Fruit fly (Drosophila melanogaster) ovary, adult (tissue): Measurements from ENCODE around the gene CG16743.

ENCODE experiments used
- CG17801 ChIP-seq: fragments of 200-800 bp; optimal IDR thresholded peaks from 2 replicates; lab custom pipeline; 2019; ENCODE audit warnings: missing biosample characterization, mild to moderate bottlenecking, missing genetic modification characterization, moderate library complexity; ENCODE audit not compliant: partially characterized antibody

CG16743 gene

dm6 chr2L:10972224-10972623 is at the start of gene CG16743:
Gene CG16743, plus strand, starts transcription at chr2L:10972280.
- no peak for TF ChIP-seq CG17801 (GFP tag; lab: Kevin White, UChicago)

- TF ChIP-seq CG17801 (GFP tag; lab: Kevin White, UChicago): no peak
These were observed 35.7 kb upstream of the CG16743 start, which contains the start of gene CG14072 for dm6 chr2L:10936362-10936761. Gene CG14072, plus strand, starts transcription at chr2L:10936662.

DNA sequence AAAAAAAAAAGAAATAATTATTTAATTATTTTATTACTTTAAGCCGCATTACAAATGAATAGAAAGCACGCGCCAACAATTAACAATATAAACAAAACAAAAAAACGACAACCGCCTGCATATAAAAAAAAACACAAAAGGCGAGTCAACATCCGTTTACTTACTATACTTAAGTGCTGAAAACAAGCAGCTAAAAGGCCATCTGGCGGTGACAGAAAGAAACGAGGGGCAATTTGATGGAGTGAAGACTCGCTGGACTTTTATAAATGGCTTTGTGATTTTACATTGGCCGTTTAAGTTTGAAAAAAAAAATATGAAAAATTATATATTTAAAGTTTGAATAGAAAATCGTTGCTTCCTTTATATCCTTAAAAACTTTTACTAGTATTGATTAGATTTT is 31.9 kb upstream of the CG16743 start:
- no peak for TF ChIP-seq CG17801 (GFP tag; lab: Kevin White, UChicago)

- TF ChIP-seq CG17801 (GFP tag; lab: Kevin White, UChicago): no peak
These were observed 8.1 kb upstream of the CG16743 start, which contains the start of gene dpr2 for dm6 chr2L:10963979-10964378. Gene dpr2, minus strand, starts transcription at chr2L:10964153.

DNA sequence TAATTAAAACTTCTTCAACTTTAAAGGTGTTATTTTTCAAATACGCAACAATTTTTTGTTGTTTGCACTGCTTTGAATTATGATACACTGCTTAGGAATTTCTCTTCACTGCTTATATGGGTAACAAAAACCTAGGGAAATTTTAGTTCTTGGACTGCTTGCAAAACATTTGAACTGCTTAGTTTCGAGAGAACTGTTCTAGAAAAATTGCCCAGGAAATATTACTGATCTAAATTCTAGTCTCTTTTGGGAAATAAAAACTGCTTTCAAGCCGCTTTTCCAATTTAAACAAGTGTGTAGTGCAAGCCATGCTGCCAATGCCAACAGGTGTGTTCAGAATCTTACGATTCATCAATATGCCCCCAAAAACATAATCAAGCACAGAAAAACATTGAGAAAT is 7.6 kb upstream of the CG16743 start:
- no peak for TF ChIP-seq CG17801 (GFP tag; lab: Kevin White, UChicago)

DNA sequence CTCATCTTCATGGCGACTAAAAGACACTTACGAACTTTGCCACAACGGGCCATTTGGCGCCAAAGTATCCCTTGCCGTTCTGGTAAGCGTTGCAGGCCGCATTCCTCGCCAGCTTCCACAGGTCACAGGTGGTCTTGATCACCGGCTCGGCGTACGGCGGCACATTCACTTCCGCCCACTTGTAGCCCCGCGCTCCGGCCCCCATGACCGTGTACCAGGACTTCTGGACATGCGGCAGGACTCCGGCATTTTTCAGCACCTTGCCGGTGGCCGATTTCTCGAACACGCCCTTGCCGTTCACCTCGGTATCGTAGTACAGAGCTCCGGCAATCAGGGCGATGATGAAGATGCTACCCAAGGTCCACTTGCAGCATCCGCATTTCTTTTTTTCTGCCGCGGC is 6.1 kb upstream of the CG16743 start:
- no peak for TF ChIP-seq CG17801 (GFP tag; lab: Kevin White, UChicago)

DNA sequence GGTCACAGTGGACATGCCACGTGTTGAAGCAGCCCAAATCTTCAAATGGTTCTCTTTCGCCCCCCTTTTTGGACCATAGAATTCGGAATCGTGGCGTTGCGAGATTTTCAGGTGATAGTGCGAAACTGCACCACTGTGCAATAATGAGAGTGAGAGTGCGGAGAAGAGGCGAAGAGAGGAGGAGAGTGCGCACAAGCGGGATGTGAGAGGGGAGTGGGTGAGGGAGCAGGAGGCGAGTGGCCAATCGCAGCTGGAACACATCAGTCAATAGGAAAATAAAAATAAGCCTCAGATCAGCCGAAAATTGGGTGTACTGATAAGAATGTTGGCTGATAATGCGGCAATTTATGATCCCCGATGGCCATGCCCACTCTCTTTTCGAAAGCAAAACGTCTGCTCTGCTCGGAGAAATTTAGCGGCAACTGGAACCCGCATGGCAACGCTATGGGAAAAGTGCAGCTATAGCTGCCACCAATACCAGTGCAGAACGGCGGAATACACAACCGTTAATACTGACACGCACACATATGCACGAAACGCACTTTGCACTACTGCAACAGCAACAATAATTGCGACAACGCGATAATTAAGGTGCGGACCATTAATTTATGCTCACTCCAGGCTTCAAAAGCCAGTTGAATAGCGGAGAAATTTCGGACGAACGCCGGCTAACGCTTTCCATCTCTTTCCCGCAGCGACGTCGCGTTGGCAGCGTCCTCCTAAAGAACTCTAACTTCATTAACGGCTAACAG is 4.6 kb upstream of the CG16743 start:
- TF ChIP-seq CG17801 (GFP tag; lab: Kevin White, UChicago): peak; percentile 22

- no peak for TF ChIP-seq CG17801 (GFP tag; lab: Kevin White, UChicago)
These were observed 4.1 kb upstream of the CG16743 start for dm6 chr2L:10968009-10968383.

DNA sequence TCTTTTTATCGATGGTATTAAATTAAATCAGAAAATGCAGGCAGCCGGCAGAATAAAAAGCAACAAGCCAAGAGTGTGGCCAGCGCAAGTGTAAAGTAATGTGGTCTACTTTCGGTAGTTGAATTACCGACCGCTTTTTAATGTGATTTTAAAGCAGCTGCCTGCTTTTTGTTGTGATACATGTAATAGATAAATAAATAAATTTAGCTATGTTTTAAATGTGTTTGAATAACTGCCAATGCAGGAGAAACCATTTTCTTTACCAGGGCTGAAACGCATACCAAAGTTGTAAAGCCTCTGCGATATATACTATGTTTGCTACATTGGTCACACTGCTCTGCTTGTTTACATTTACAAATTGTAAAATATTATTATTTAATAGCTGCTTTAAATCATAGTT is 1.9 kb upstream of the CG16743 start, which contains the start of the genes Tmem214 and YL-1:
Gene Tmem214, minus strand, starts transcription at position 142 of the 400 bp plus-strand sequence.
Gene YL-1, plus strand, starts transcription at position 310 of the 400 bp plus-strand sequence.
- peak; percentile 43 for TF ChIP-seq CG17801 (GFP tag; lab: Kevin White, UChicago)

dm6 chr2L:10974638-10975037 is 2.6 kb downstream of the CG16743 start:
- TF ChIP-seq CG17801 (GFP tag; lab: Kevin White, UChicago): no peak

DNA sequence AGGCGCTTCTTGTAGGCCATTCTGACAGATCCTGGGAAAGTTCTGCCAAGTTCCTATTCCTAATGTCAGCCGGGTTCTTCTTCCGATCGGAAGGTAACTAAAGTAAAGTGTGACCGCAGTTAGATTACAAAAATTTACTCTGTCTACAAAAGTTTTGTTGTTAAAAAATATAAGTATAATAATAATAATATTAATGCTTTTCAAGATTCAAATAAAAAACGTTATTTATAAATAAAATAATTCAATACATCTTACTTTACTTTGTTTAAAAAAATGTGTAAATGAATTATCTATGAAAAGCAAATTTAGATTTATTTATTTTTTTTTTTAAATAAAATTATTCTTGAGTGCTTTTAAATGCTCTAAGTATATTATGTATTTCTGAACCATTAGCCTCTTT is 3.1 kb downstream of the CG16743 start, which contains the start of gene abo:
Gene abo, minus strand, starts transcription at position 101 of the 400 bp plus-strand sequence.
- TF ChIP-seq CG17801 (GFP tag; lab: Kevin White, UChicago): no peak

DNA sequence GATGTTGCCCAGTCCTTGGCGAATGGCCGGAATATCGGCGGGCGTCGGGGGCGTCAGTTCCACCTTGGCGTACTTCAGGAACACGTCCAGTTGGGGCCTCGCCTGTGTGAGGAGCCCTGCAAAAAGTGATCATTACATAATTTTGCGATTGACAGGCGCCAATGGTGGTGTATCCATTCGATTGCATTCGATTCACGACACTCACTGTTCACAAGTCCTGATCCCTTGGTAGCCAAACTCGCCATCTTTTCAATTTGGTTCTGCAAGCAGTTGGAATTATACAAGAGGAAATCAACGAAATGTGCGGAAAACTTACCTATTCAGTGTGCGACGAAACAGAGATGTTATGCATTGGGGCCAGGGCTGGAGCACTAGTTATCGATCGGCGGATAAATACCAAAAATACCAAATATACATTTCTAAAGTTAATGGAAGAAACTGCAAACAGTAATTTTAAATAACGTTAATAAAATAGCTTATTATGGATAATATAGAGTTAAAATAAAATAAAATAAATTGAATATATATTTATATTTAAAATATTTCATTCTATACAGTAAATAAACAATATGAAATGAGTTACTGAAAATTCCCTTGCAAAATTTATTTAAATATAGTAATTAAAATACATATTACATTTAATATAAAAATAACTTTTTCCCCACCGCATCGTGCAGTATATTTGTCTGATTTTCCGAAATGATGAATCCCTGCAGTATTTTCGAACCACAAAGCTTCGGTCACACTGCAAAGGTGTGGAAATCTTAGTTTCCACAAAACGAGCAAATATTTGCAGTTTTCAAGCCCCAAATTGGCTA is 4.2 kb downstream of the CG16743 start, which contains the start of the genes ATPsynG and SCAR:
Gene ATPsynG, minus strand, starts transcription at position 354 of the 818 bp plus-strand sequence.
Gene SCAR, plus strand, starts transcription at position 727 of the 818 bp plus-strand sequence.
- no peak for TF ChIP-seq CG17801 (GFP tag; lab: Kevin White, UChicago)

DNA sequence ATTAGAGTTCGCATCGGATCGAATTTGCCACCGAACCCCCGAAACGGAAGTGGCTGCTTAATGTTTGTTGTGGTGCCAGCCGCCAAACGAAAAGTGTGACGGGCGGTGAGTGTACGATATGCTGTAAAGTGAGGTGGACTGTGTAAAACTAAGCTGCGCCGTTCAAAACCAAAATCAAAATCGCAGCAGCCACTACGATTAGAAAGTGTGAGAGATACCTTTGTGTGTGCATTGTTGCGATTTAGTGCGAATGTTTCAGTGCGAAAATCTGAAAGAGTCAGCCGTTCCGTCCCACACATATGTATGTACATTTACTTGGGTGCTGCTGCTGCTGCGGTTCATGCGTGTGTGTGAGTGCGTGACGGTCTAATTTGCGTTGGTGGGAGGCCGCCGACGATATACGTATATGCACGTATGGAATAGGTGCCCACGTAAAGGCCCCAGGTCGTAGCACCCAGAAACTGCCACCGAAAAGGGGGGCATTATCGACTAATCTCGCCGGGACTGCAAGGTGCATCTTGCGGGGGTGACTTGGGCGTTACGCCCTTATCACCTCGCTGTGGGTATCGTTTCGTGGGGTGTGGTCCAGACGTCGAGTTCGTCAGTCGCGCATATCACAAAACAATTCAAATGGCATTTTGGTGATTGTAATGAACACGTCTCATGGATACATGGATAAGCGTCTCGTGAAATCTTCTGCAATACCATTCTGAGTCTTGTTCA is 4.9 kb downstream of the CG16743 start:
- TF ChIP-seq CG17801 (GFP tag; lab: Kevin White, UChicago): peak; percentile 1

DNA sequence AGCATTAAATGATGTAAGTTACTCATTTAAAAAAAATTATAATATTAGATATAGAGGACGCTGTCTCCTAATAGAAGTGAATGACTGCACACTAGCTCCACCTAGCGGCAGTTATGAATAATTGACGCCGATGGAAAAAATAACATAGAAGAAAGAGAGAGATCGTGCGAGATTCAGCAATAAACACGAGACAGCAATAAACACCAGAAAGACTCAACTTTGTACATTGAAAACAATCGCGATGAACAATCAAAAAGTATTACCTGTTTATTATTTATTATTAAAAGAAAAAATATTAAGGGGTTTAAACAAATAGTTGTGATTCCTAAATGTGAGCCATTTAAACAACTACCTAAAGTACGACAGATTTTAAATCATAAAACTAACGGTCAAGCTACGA is 14.1 kb downstream of the CG16743 start:
- TF ChIP-seq CG17801 (GFP tag; lab: Kevin White, UChicago): peak; percentile 54
